ENCODE assay signal across 1 fruit fly cellular context in the genomic region with DNA sequence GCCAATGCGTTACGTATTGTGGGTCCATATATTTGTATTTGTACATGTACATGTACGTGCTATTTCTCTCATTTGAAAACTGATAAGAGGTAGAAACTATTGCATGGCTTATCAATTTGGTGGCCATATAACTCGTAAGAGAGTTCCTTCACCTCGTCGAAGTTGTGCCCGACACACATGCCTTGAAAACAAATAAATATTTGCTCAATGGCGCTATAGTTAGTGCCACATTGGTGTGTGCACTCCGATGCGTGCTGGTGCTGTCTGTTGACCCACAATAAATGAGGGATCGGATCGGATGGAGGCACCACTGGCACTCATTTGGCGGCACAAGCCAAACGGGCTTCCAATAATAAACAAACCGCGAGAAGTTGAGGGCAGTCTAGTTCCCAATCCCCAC.
TF ChIP-seq lines count a peak whose summit lies in the region.

No protein-coding gene starts in this region.

TF ChIP-seq in whole organism, embryonic, 481 proteins besides CTCF, POLR2A, EP300 and RAD21 (continued from another document):
- TF ChIP-seq CG7271 (tag; optimal IDR thresholded peaks at IDR 0.05; lab: Kevin White, UChicago), result no peak
- peak; percentile 9 for TF ChIP-seq CG12236 (GFP tag; optimal IDR thresholded peaks at IDR 0.05; lab: Kevin White, UChicago)
- peak; percentile 20 for TF ChIP-seq gsb-n (tag; optimal IDR thresholded peaks at IDR 0.05; lab: Kevin White, UChicago)
- peak; percentile 20 for TF ChIP-seq CG18599 (GFP tag; optimal IDR thresholded peaks at IDR 0.05; lab: Kevin White, UChicago)
- TF ChIP-seq tll (GFP tag; optimal IDR thresholded peaks at IDR 0.05; lab: Kevin White, UChicago), result peak in 1 of 2 experiments; percentile 25
- TF ChIP-seq CG1603 (tag; optimal IDR thresholded peaks at IDR 0.05; lab: Kevin White, UChicago), result peak; percentile 67
- TF ChIP-seq bsh (GFP tag; optimal IDR thresholded peaks at IDR 0.05; lab: Kevin White, UChicago), result peak in 1 of 2 experiments; percentile 36
- no peak for TF ChIP-seq CG6854 (GFP tag; optimal IDR thresholded peaks at IDR 0.05; lab: Kevin White, UChicago)
- peak; percentile 58 for TF ChIP-seq CG15601 (tag; optimal IDR thresholded peaks at IDR 0.05; lab: Kevin White, UChicago)
- no peak for TF ChIP-seq Jarid2 (GFP tag; optimal IDR thresholded peaks at IDR 0.05; lab: Kevin White, UChicago)
- TF ChIP-seq CG2678 (tag; optimal IDR thresholded peaks at IDR 0.05; lab: Kevin White, UChicago), result peak; percentile 48
- TF ChIP-seq gce (GFP tag; IDR thresholded peaks at IDR 0.05; lab: Robert Waterston, UW), result peak; percentile 43; the same call in 1 of the 3 replicates
- TF ChIP-seq D19A (tag; optimal IDR thresholded peaks at IDR 0.05; lab: Kevin White, UChicago), result peak; percentile 28
- peak; percentile 49 for TF ChIP-seq mirr (GFP tag; optimal IDR thresholded peaks at IDR 0.05; lab: Kevin White, UChicago)
- no peak for TF ChIP-seq Trl (optimal IDR thresholded peaks at IDR 0.05; lab: Kevin White, UChicago)
- peak; percentile 42 for TF ChIP-seq Trl (GFP tag; optimal IDR thresholded peaks at IDR 0.05; lab: Kevin White, UChicago)
- peak; percentile 9 for TF ChIP-seq cg (GFP tag; optimal IDR thresholded peaks at IDR 0.05; lab: Kevin White, UChicago)
- peak; percentile 36 for TF ChIP-seq Asciz (GFP tag; optimal IDR thresholded peaks at IDR 0.05; lab: Kevin White, UChicago)
- peak; percentile 36 for TF ChIP-seq Sox100B (GFP tag; optimal IDR thresholded peaks at IDR 0.05; lab: Kevin White, UChicago)
- TF ChIP-seq CG15696 (tag; optimal IDR thresholded peaks at IDR 0.05; lab: Kevin White, UChicago), result peak; percentile 55
- TF ChIP-seq ci (GFP tag; IDR thresholded peaks at IDR 0.05; lab: Robert Waterston, UW), result peak; percentile 66
- peak; percentile 24 for TF ChIP-seq CG4424 (GFP tag; optimal IDR thresholded peaks at IDR 0.05; lab: Kevin White, UChicago)
- peak; percentile 49 for TF ChIP-seq PHDP (tag; optimal IDR thresholded peaks at IDR 0.05; lab: Kevin White, UChicago)
- TF ChIP-seq h (optimal IDR thresholded peaks at IDR 0.05; lab: Kevin White, UChicago), result no peak
- peak; percentile 18 for TF ChIP-seq Side (GFP tag; optimal IDR thresholded peaks at IDR 0.05; lab: Kevin White, UChicago)
- no peak for TF ChIP-seq mld (GFP tag; IDR thresholded peaks at IDR 0.05; lab: Robert Waterston, UW; ENCODE audit: partially characterized antibody)
- peak; percentile 89 for TF ChIP-seq CG2199 (GFP tag; IDR thresholded peaks at IDR 0.05; lab: Robert Waterston, UW)
- peak; percentile 62 for TF ChIP-seq MTF-1 (GFP tag; optimal IDR thresholded peaks at IDR 0.05; lab: Kevin White, UChicago; ENCODE audit: borderline replicate concordance)
- TF ChIP-seq CG31365 (tag; optimal IDR thresholded peaks at IDR 0.05; lab: Kevin White, UChicago), result no peak
- peak; percentile 32; the same call in 1 of the 2 replicates for TF ChIP-seq CG14441 (GFP tag; IDR thresholded peaks at IDR 0.05; lab: Robert Waterston, UW)
- TF ChIP-seq chm (GFP tag; IDR thresholded peaks at IDR 0.05; lab: Robert Waterston, UW), result peak; percentile 59; the same call in 1 of the 2 replicates
- TF ChIP-seq CG10431 (GFP tag; optimal IDR thresholded peaks at IDR 0.05; lab: Kevin White, UChicago), result peak; percentile 30
- no peak for TF ChIP-seq schlank (tag; optimal IDR thresholded peaks at IDR 0.05; lab: Kevin White, UChicago)
- TF ChIP-seq CG30020 (tag; optimal IDR thresholded peaks at IDR 0.05; lab: Kevin White, UChicago), result no peak
- TF ChIP-seq CG11723 (GFP tag; optimal IDR thresholded peaks at IDR 0.05; lab: Kevin White, UChicago), result peak; percentile 1
- TF ChIP-seq CG8765 (GFP tag; IDR thresholded peaks at IDR 0.05; lab: Robert Waterston, UW), result no peak
- peak; percentile 25 for TF ChIP-seq grn (GFP tag; optimal IDR thresholded peaks at IDR 0.05; lab: Kevin White, UChicago)
- peak; percentile 24 for TF ChIP-seq CG8388 (GFP tag; optimal IDR thresholded peaks at IDR 0.05; lab: Kevin White, UChicago)
- no peak for TF ChIP-seq maf-S (GFP tag; optimal IDR thresholded peaks at IDR 0.05; lab: Kevin White, UChicago)
- TF ChIP-seq HHEX (GFP tag; optimal IDR thresholded peaks at IDR 0.05; lab: Kevin White, UChicago), result peak; percentile 39
- no peak for TF ChIP-seq H2.0 (GFP tag; IDR thresholded peaks at IDR 0.05; lab: Robert Waterston, UW)
- peak; percentile 55 for TF ChIP-seq CG9727 (GFP tag; optimal IDR thresholded peaks at IDR 0.05; lab: Kevin White, UChicago)
- peak; percentile 36 for TF ChIP-seq Spps (tag; optimal IDR thresholded peaks at IDR 0.05; lab: Kevin White, UChicago)
- TF ChIP-seq CG17912 (GFP tag; optimal IDR thresholded peaks at IDR 0.05; lab: Kevin White, UChicago), result no peak
- peak; percentile 41 for TF ChIP-seq CG6254 (GFP tag; optimal IDR thresholded peaks at IDR 0.05; lab: Kevin White, UChicago)
